Worm (Caenorhabditis elegans) whole organism, late embryonic: Measurements from ENCODE around the gene twk-25.

ENCODE experiments used
- C38D4.7 ChIP-seq: fragments of 200-800 bp; sonication (Bioruptor generic); optimal IDR thresholded peaks from 2 replicates; lab custom pipeline; 2018; ENCODE audit warnings: mild to moderate bottlenecking, missing genetic modification characterization, moderate library complexity, missing compliant biosample characterization
- F13H6.1 ChIP-seq: sonication (generic microtip); optimal IDR thresholded peaks from 2 replicates; lab custom pipeline; 2016; ENCODE audit warnings: missing genetic modification characterization, missing compliant biosample characterization
- K09A11.1 ChIP-seq: sonication (generic microtip); optimal IDR thresholded peaks from 2 replicates; lab custom pipeline; 2017; ENCODE audit warnings: antibody characterized with exemption, mild to moderate bottlenecking, missing genetic modification characterization, missing compliant biosample characterization; ENCODE audit not compliant: insufficient read depth
- T23F11.4 ChIP-seq: fragments of 200-800 bp; sonication (Bioruptor generic); optimal IDR thresholded peaks from 2 replicates; lab custom pipeline; 2018; ENCODE audit warnings: mild to moderate bottlenecking, missing genetic modification characterization, missing compliant biosample characterization
- Y22D7AL.16 ChIP-seq: sonication (generic microtip); optimal IDR thresholded peaks from 2 replicates; lab custom pipeline; 2016; ENCODE audit warnings: missing genetic modification characterization, missing compliant biosample characterization
- ahr-1 ChIP-seq: sonication (generic microtip); optimal IDR thresholded peaks from 2 replicates; lab custom pipeline; 2016; ENCODE audit warnings: missing genetic modification characterization, missing compliant biosample characterization
- ceh-14 ChIP-seq: sonication (generic microtip); optimal IDR thresholded peaks from 2 replicates; lab custom pipeline; 2016; ENCODE audit warnings: missing genotype, missing genetic modification characterization, missing compliant biosample characterization
- ceh-18 ChIP-seq: sonication (generic microtip); optimal IDR thresholded peaks from 2 replicates; lab custom pipeline; 2016; ENCODE audit warnings: missing genetic modification characterization, missing compliant biosample characterization
- ceh-19 ChIP-seq: fragments of 200-800 bp; sonication (Bioruptor generic); optimal IDR thresholded peaks from 2 replicates; lab custom pipeline; 2018; ENCODE audit warnings: mild to moderate bottlenecking, missing genetic modification characterization, missing compliant biosample characterization
- ceh-22 ChIP-seq: sonication (generic microtip); optimal IDR thresholded peaks from 2 replicates; lab custom pipeline; 2017; ENCODE audit warnings: missing biosample characterization, missing genetic modification characterization
- ceh-30 ChIP-seq: fragments of 150-350 bp; optimal IDR thresholded peaks from 2 replicates; lab custom pipeline; 2014; ENCODE audit warnings: missing biosample characterization, missing genetic modification characterization
- ceh-31 ChIP-seq: sonication (generic microtip); optimal IDR thresholded peaks from 2 replicates; lab custom pipeline; 2016; ENCODE audit warnings: missing genetic modification characterization, missing compliant biosample characterization
- ceh-45 ChIP-seq: fragments of 200-800 bp; sonication (Bioruptor generic); IDR thresholded peaks from 2 replicates; pipeline ENCODE4 v1.3.6; 2022; ENCODE audit warnings: missing genetic modification reagents, missing genetic modification characterization, missing compliant biosample characterization
- ceh-48 ChIP-seq: sonication (generic microtip); optimal IDR thresholded peaks from 2 replicates; lab custom pipeline; 2016; ENCODE audit warnings: missing genetic modification characterization, inconsistent platforms, missing compliant biosample characterization
- ceh-6 ChIP-seq: fragments of 200-800 bp; sonication (Bioruptor generic); optimal IDR thresholded peaks from 2 replicates; lab custom pipeline; 2018; ENCODE audit warnings: mild to moderate bottlenecking, missing genetic modification characterization, missing compliant biosample characterization
- che-1 ChIP-seq: sonication (generic microtip); optimal IDR thresholded peaks from 2 replicates; lab custom pipeline; 2016; ENCODE audit warnings: mild to moderate bottlenecking, missing genetic modification characterization, missing compliant biosample characterization
- dmd-4 ChIP-seq: sonication (generic microtip); optimal IDR thresholded peaks from 2 replicates; lab custom pipeline; 2016; ENCODE audit warnings: borderline replicate concordance, missing genetic modification characterization, missing compliant biosample characterization
- dve-1 ChIP-seq: sonication (generic microtip); optimal IDR thresholded peaks from 2 replicates; lab custom pipeline; 2017; ENCODE audit warnings: antibody characterized with exemption, mild to moderate bottlenecking, missing genetic modification characterization, missing compliant biosample characterization
- elt-2 ChIP-seq: sonication (generic microtip); optimal IDR thresholded peaks from 2 replicates; lab custom pipeline; 2016; ENCODE audit warnings: missing genetic modification reagents, missing genetic modification characterization, missing compliant biosample characterization
- elt-4 ChIP-seq: sonication (generic microtip); optimal IDR thresholded peaks from 2 replicates; lab custom pipeline; 2016; ENCODE audit warnings: missing genetic modification characterization, missing compliant biosample characterization
- ets-4 ChIP-seq: sonication (generic microtip); optimal IDR thresholded peaks from 2 replicates; lab custom pipeline; 2016; ENCODE audit warnings: missing genetic modification characterization, missing compliant biosample characterization
- eyg-1 ChIP-seq: sonication (generic microtip); optimal IDR thresholded peaks from 2 replicates; lab custom pipeline; 2016; ENCODE audit warnings: missing genotype, missing genetic modification characterization, missing compliant biosample characterization
- fkh-6 ChIP-seq: sonication (generic microtip); optimal IDR thresholded peaks from 2 replicates; lab custom pipeline; 2016; ENCODE audit warnings: missing genetic modification characterization, missing compliant biosample characterization
- gmeb-2 ChIP-seq: sonication (generic microtip); optimal IDR thresholded peaks from 2 replicates; lab custom pipeline; 2016; ENCODE audit warnings: missing genetic modification characterization, inconsistent platforms, missing compliant biosample characterization
- hlh-15 ChIP-seq: sonication (generic microtip); optimal IDR thresholded peaks from 2 replicates; lab custom pipeline; 2016; ENCODE audit warnings: missing genetic modification characterization, missing compliant biosample characterization
- hlh-30 ChIP-seq: sonication (generic microtip); optimal IDR thresholded peaks from 2 replicates; lab custom pipeline; 2017; ENCODE audit warnings: antibody characterized with exemption, missing genetic modification characterization, missing compliant biosample characterization; ENCODE audit not compliant: insufficient read depth
- hlh-8 ChIP-seq: sonication (generic microtip); optimal IDR thresholded peaks from 2 replicates; lab custom pipeline; 2016; ENCODE audit warnings: missing genotype, missing genetic modification characterization, missing compliant biosample characterization
- madf-2 ChIP-seq: sonication (generic microtip); optimal IDR thresholded peaks from 2 replicates; lab custom pipeline; 2017; ENCODE audit warnings: missing genetic modification characterization, missing compliant biosample characterization
- nhr-232 ChIP-seq: sonication (generic microtip); optimal IDR thresholded peaks from 2 replicates; lab custom pipeline; 2016; ENCODE audit warnings: missing genetic modification characterization, missing compliant biosample characterization
- npax-4 ChIP-seq: sonication (generic microtip); optimal IDR thresholded peaks from 2 replicates; lab custom pipeline; 2016; ENCODE audit warnings: missing genetic modification characterization, missing compliant biosample characterization
- odd-2 ChIP-seq: sonication (generic microtip); optimal IDR thresholded peaks from 2 replicates; lab custom pipeline; 2017; ENCODE audit warnings: antibody characterized with exemption, mild to moderate bottlenecking, missing genetic modification characterization, missing compliant biosample characterization
- pag-3 ChIP-seq: sonication (generic microtip); optimal IDR thresholded peaks from 2 replicates; lab custom pipeline; 2016; ENCODE audit warnings: missing compliant biosample characterization, missing genetic modification characterization, borderline replicate concordance
- pat-9 ChIP-seq: fragments of 200-800 bp; sonication (Bioruptor generic); optimal IDR thresholded peaks from 2 replicates; lab custom pipeline; 2018; ENCODE audit warnings: mild to moderate bottlenecking, missing genetic modification characterization, moderate library complexity, missing compliant biosample characterization
- pha-2 ChIP-seq: sonication (generic microtip); optimal IDR thresholded peaks from 2 replicates; lab custom pipeline; 2017; ENCODE audit warnings: mild to moderate bottlenecking, missing genetic modification characterization, missing compliant biosample characterization
- pqm-1 ChIP-seq: sonication (generic microtip); optimal IDR thresholded peaks from 2 replicates; lab custom pipeline; 2016; ENCODE audit warnings: missing genetic modification characterization, missing compliant biosample characterization
- rnt-1 ChIP-seq: sonication (generic microtip); optimal IDR thresholded peaks from 2 replicates; lab custom pipeline; 2016; ENCODE audit warnings: missing genetic modification characterization, missing compliant biosample characterization
- sdc-2 ChIP-seq: sonication (generic microtip); optimal IDR thresholded peaks from 2 replicates; lab custom pipeline; 2016; ENCODE audit warnings: missing genotype, missing genetic modification characterization, missing compliant biosample characterization
- sox-4 ChIP-seq: sonication (generic microtip); optimal IDR thresholded peaks from 2 replicates; lab custom pipeline; 2017; ENCODE audit warnings: mild to moderate bottlenecking, missing genetic modification characterization, inconsistent platforms, missing compliant biosample characterization
- tbx-2 ChIP-seq: sonication (generic microtip); optimal IDR thresholded peaks from 2 replicates; lab custom pipeline; 2016; ENCODE audit warnings: missing genetic modification characterization, missing compliant biosample characterization
- tbx-7 ChIP-seq: sonication (generic microtip); optimal IDR thresholded peaks from 2 replicates; lab custom pipeline; 2016; ENCODE audit warnings: missing genotype, missing genetic modification characterization, missing compliant biosample characterization
- ttx-3 ChIP-seq: sonication (generic microtip); optimal IDR thresholded peaks from 2 replicates; lab custom pipeline; 2016; ENCODE audit warnings: missing genetic modification reagents, missing genetic modification characterization, missing compliant biosample characterization
- unc-42 ChIP-seq: sonication (generic microtip); optimal IDR thresholded peaks from 2 replicates; lab custom pipeline; 2016; ENCODE audit warnings: missing genotype, missing genetic modification characterization, missing compliant biosample characterization
- zip-5 ChIP-seq: sonication (generic microtip); optimal IDR thresholded peaks from 2 replicates; lab custom pipeline; 2016; ENCODE audit warnings: missing genetic modification characterization, missing compliant biosample characterization
- ztf-16 ChIP-seq: sonication (generic microtip); optimal IDR thresholded peaks from 2 replicates; lab custom pipeline; 2017; ENCODE audit warnings: missing genetic modification characterization, missing compliant biosample characterization

The twk-25 gene

ce11 chrIV:11467413-11467812, 37.1 kb upstream of the twk-25 start, which contains the start of gene C10C6.7:
Gene C10C6.7, minus strand, starts transcription at chrIV:11467513.
- TF ChIP-seq tbx-7 = no peak
- no peak for TF ChIP-seq ceh-45 (GFP tag; lab: Robert Waterston, UW)
- no peak for TF ChIP-seq pag-3 (tag; lab: Kevin White, UChicago)
- no peak for TF ChIP-seq fkh-6
- TF ChIP-seq ceh-31 (tag; lab: Kevin White, UChicago) = no peak
- TF ChIP-seq pha-2 (tag; lab: Kevin White, UChicago) = no peak
- no peak for TF ChIP-seq ceh-6 (GFP tag; lab: Kevin White, UChicago)
- no peak for TF ChIP-seq dve-1 (tag; lab: Kevin White, UChicago)
- no peak for TF ChIP-seq ceh-19 (GFP tag; lab: Kevin White, UChicago)
- TF ChIP-seq eyg-1 (tag; lab: Kevin White, UChicago) = no peak
- TF ChIP-seq ceh-22 (tag; lab: Kevin White, UChicago) = no peak

- TF ChIP-seq fkh-6 (no peak), hlh-8 (no peak), elt-2 (tag; lab: Kevin White, UChicago) (peak; percentile 85), odd-2 (tag; lab: Kevin White, UChicago) (no peak)
These were observed 34.6 kb upstream of the twk-25 start, which contains the start of the genes C10C6.13 and wht-2 for ce11 chrIV:11469698-11470591. Gene C10C6.13, minus strand, starts transcription at chrIV:11469748. Gene wht-2, plus strand, starts transcription at chrIV:11470436.

- no peak for TF ChIP-seq hlh-15 (tag; lab: Kevin White, UChicago)
- TF ChIP-seq Y22D7AL.16 (tag; lab: Kevin White, UChicago) = no peak
- no peak for TF ChIP-seq ahr-1 (tag; lab: Kevin White, UChicago)
- TF ChIP-seq npax-4 = no peak
- no peak for TF ChIP-seq C38D4.7
- TF ChIP-seq ceh-48 = no peak
- TF ChIP-seq ttx-3 (tag; lab: Kevin White, UChicago) = no peak
These were observed 32.5 kb upstream of the twk-25 start for ce11 chrIV:11472023-11472422.

ce11 chrIV:11474067-11474466, 30.4 kb upstream of the twk-25 start:
- TF ChIP-seq ceh-14 (tag; lab: Kevin White, UChicago) (peak; percentile 88), ceh-48 (peak; percentile 87), ceh-18 (tag; lab: Kevin White, UChicago) (peak; percentile 88), ttx-3 (tag; lab: Kevin White, UChicago) (peak; percentile 94), sox-4 (tag; lab: Kevin White, UChicago) (peak; percentile 95), dve-1 (tag; lab: Kevin White, UChicago) (peak; percentile 91), T23F11.4 (GFP tag; lab: Kevin White, UChicago) (peak; percentile 97), ets-4 (tag; lab: Kevin White, UChicago) (peak; percentile 79), elt-4 (peak; percentile 95), ceh-30 (tag; lab: Kevin White, UChicago) (peak; percentile 77), zip-5 (tag; lab: Kevin White, UChicago) (peak; percentile 83), dmd-4 (tag; lab: Kevin White, UChicago) (peak; percentile 93), ceh-22 (tag; lab: Kevin White, UChicago) (no peak), ceh-6 (GFP tag; lab: Kevin White, UChicago) (peak; percentile 93), rnt-1 (tag; lab: Kevin White, UChicago) (peak; percentile 89), che-1 (tag; lab: Kevin White, UChicago) (peak; percentile 94), ztf-16 (tag; lab: Kevin White, UChicago) (peak; percentile 97), unc-42 (tag; lab: Kevin White, UChicago) (peak; percentile 19), hlh-30 (tag; lab: Kevin White, UChicago) (peak; percentile 55), elt-2 (tag; lab: Kevin White, UChicago) (peak; percentile 96), ceh-19 (GFP tag; lab: Kevin White, UChicago) (peak; percentile 95), nhr-232 (peak; percentile 95), gmeb-2 (tag; lab: Kevin White, UChicago) (peak; percentile 92), hlh-15 (tag; lab: Kevin White, UChicago) (peak; percentile 95), ceh-31 (tag; lab: Kevin White, UChicago) (peak; percentile 80), pqm-1 (peak; percentile 96), K09A11.1 (tag; lab: Kevin White, UChicago) (peak; percentile 55), pat-9 (tag; lab: Kevin White, UChicago) (peak; percentile 96), tbx-2 (tag; lab: Kevin White, UChicago) (peak; percentile 86), F13H6.1 (peak; percentile 92), sdc-2 (peak; percentile 84), madf-2 (peak; percentile 89)
